Fruit fly (Drosophila melanogaster): Measurements from ENCODE around the gene Polr2A.

Gene Polr2A

dm6 chrX:11550078-11550477 is 20.0 kb downstream of the Polr2A start (continued):
- 0 out of 2 replicates have a peak, but pooled peaks have one; percentile 26 for TF ChIP-seq CG14014 (GFP tag; IDR thresholded peaks at IDR 0.05)
- no peak for TF ChIP-seq sim (GFP tag; IDR thresholded peaks at IDR 0.05)
- peak; percentile 26 for TF ChIP-seq her (GFP tag; optimal IDR thresholded peaks at IDR 0.05)
- TF ChIP-seq ewg (GFP tag; optimal IDR thresholded peaks at IDR 0.05), result no peak
- no peak for TF ChIP-seq Dek (tag; optimal IDR thresholded peaks at IDR 0.05)
- TF ChIP-seq Lpt (GFP tag; optimal IDR thresholded peaks at IDR 0.05), result no peak
- no peak for TF ChIP-seq dan (GFP tag; IDR thresholded peaks at IDR 0.05)
- TF ChIP-seq Jarid2 (GFP tag; optimal IDR thresholded peaks at IDR 0.05), result no peak
- 0 out of 2 replicates have a peak, but pooled peaks have one; percentile 34 for TF ChIP-seq Ptx1 (GFP tag; IDR thresholded peaks at IDR 0.05)
- TF ChIP-seq Opbp (GFP tag; IDR thresholded peaks at IDR 0.05; ENCODE audit: partially characterized antibody), result no peak
- TF ChIP-seq Sox102F (GFP tag; optimal IDR thresholded peaks at IDR 0.05), result peak; percentile 26
- peak; percentile 25 for TF ChIP-seq Fer1 (GFP tag; optimal IDR thresholded peaks at IDR 0.05)
- peak; percentile 47 for TF ChIP-seq slbo (GFP tag; IDR thresholded peaks at IDR 0.05)
- peak; percentile 23; the same call in 1 of the 2 replicates for TF ChIP-seq Xrp1 (GFP tag; IDR thresholded peaks at IDR 0.05)
- no peak for TF ChIP-seq CG12744 (GFP tag; optimal IDR thresholded peaks at IDR 0.05)
- TF ChIP-seq danr (GFP tag; IDR thresholded peaks at IDR 0.05), result no peak
- TF ChIP-seq ham (GFP tag; IDR thresholded peaks at IDR 0.05), result no peak
- TF ChIP-seq CG11504 (tag; optimal IDR thresholded peaks at IDR 0.05), result peak; percentile 29
- TF ChIP-seq CG12104 (GFP tag; optimal IDR thresholded peaks at IDR 0.05), result no peak
- TF ChIP-seq CG1603 (tag; optimal IDR thresholded peaks at IDR 0.05), result peak; percentile 23
- no peak for TF ChIP-seq exex (tag; optimal IDR thresholded peaks at IDR 0.05)
- TF ChIP-seq B-H1 (GFP tag; IDR thresholded peaks at IDR 0.05), result no peak
- peak; percentile 49; the same call in 1 of the 2 replicates for TF ChIP-seq Atf6 (GFP tag; IDR thresholded peaks at IDR 0.05)
- no peak for TF ChIP-seq D19A (tag; optimal IDR thresholded peaks at IDR 0.05)
- no peak for TF ChIP-seq jumu (GFP tag; optimal IDR thresholded peaks at IDR 0.05)
- TF ChIP-seq lmd (GFP tag; IDR thresholded peaks at IDR 0.05), result 0 out of 2 replicates have a peak, but pooled peaks have one; percentile 9
- no peak for TF ChIP-seq Asciz (GFP tag; optimal IDR thresholded peaks at IDR 0.05)
- peak; percentile 18 for TF ChIP-seq unpg (GFP tag; optimal IDR thresholded peaks at IDR 0.05)
- TF ChIP-seq CG15514 (GFP tag; optimal IDR thresholded peaks at IDR 0.05), result peak; percentile 19
- no peak for TF ChIP-seq CG8281 (tag; optimal IDR thresholded peaks at IDR 0.05)

dm6 chrX:11548701-11549100 is 21.4 kb downstream of the Polr2A start:
- peak; percentile 40 to 42 for TF ChIP-seq Pdp1 (GFP tag; optimal IDR thresholded peaks at IDR 0.05)
- peak; percentile 16 for TF ChIP-seq CG13775 (GFP tag; optimal IDR thresholded peaks at IDR 0.05)
- TF ChIP-seq Atf-2 (GFP tag; optimal IDR thresholded peaks at IDR 0.05), result peak; percentile 0
- TF ChIP-seq CTCF (GFP tag; optimal IDR thresholded peaks at IDR 0.05), result no peak
- TF ChIP-seq CG10431 (GFP tag; optimal IDR thresholded peaks at IDR 0.05), result no peak
- TF ChIP-seq croc (GFP tag; conservative IDR thresholded peaks at IDR 0.05), result 0 out of 3 replicates have a peak, but pooled peaks have one; percentile 18
- TF ChIP-seq onecut (GFP tag; IDR thresholded peaks at IDR 0.05), result 0 out of 2 replicates have a peak, but pooled peaks have one; percentile 24
- peak in 1 of 2 experiments; percentile 14 for TF ChIP-seq eve (GFP tag; optimal IDR thresholded peaks at IDR 0.05)
- peak; percentile 74 for TF ChIP-seq dmrt11E (tag; optimal IDR thresholded peaks at IDR 0.05)
- peak; percentile 27 for TF ChIP-seq crc (GFP tag; optimal IDR thresholded peaks at IDR 0.05)
- TF ChIP-seq CG10147 (GFP tag; optimal IDR thresholded peaks at IDR 0.05), result peak; percentile 3
- peak; percentile 24 for TF ChIP-seq CG13424 (tag; optimal IDR thresholded peaks at IDR 0.05)
- peak; percentile 43 for TF ChIP-seq grau (tag; optimal IDR thresholded peaks at IDR 0.05)
- TF ChIP-seq CG3995 (GFP tag; optimal IDR thresholded peaks at IDR 0.05), result no peak
- TF ChIP-seq ATbp (GFP tag; optimal IDR thresholded peaks at IDR 0.05), result peak; percentile 15
- peak; percentile 10 for TF ChIP-seq Sox100B (GFP tag; optimal IDR thresholded peaks at IDR 0.05)
- peak; percentile 33 for TF ChIP-seq D19A (tag; optimal IDR thresholded peaks at IDR 0.05)
- TF ChIP-seq CG30403 (GFP tag; optimal IDR thresholded peaks at IDR 0.05), result peak; percentile 34
- peak; percentile 17 for TF ChIP-seq CG15269 (tag; optimal IDR thresholded peaks at IDR 0.05)
- TF ChIP-seq CG31388 (GFP tag; optimal IDR thresholded peaks at IDR 0.05), result no peak
- peak; percentile 36 for TF ChIP-seq pum (GFP tag; optimal IDR thresholded peaks at IDR 0.05)
- peak; percentile 38 for TF ChIP-seq repo (GFP tag; optimal IDR thresholded peaks at IDR 0.05)
- TF ChIP-seq CG2678 (tag; optimal IDR thresholded peaks at IDR 0.05), result peak; percentile 53

Measured in whole organism, embryonic.